Fruit fly (Drosophila melanogaster) whole organism, embryonic: ENCODE data around the gene CG15914.

ENCODE experiments used
- ATbp ChIP-seq: fragments of 200-800 bp; sonication (Bioruptor generic); optimal IDR thresholded peaks from 2 replicates; lab custom pipeline; 2017; ENCODE audit warnings: missing biosample characterization, mild to moderate bottlenecking, missing genetic modification characterization, missing genetic modification reagents
- Antp ChIP-seq: fragments of 200-800 bp; sonication (Bioruptor generic); optimal IDR thresholded peaks from 3 replicates; lab custom pipeline; 2016; ENCODE audit warnings: missing biosample characterization, missing genetic modification characterization
- Asciz ChIP-seq: fragments of 200-800 bp; sonication (Bioruptor generic); optimal IDR thresholded peaks from 2 replicates; lab custom pipeline; 2017; ENCODE audit warnings: missing biosample characterization, mild to moderate bottlenecking, missing genetic modification characterization, missing genetic modification reagents
- B-H1 ChIP-seq: fragments of 200-800 bp; sonication (Bioruptor generic); IDR thresholded peaks from 3 replicates; pipeline ENCODE4 v1.3.6; 2022; ENCODE audit warnings: missing biosample characterization, missing genetic modification characterization
- BtbVII ChIP-seq: fragments of 200-800 bp; sonication (Bioruptor generic); optimal IDR thresholded peaks from 3 replicates; lab custom pipeline; 2017; ENCODE audit warnings: missing biosample characterization, mild to moderate bottlenecking, missing genetic modification characterization
- Bteb2 ChIP-seq: fragments of 200-800 bp; sonication (Bioruptor generic); optimal IDR thresholded peaks from 2 replicates; lab custom pipeline; 2016; ENCODE audit warnings: missing biosample characterization, missing genetic modification characterization
- CG10979 ChIP-seq: fragments of 200-800 bp; sonication (Bioruptor generic); optimal IDR thresholded peaks from 2 replicates; lab custom pipeline; 2018; ENCODE audit warnings: missing biosample characterization, mild to moderate bottlenecking, missing genetic modification characterization, moderate library complexity
- CG11093 ChIP-seq: fragments of 200-800 bp; sonication (Bioruptor generic); IDR thresholded peaks from 3 replicates; pipeline ENCODE4 v1.3.6; 2022; ENCODE audit warnings: missing biosample characterization, missing genetic modification characterization
- CG11398 ChIP-seq: fragments of 200-800 bp; sonication (Bioruptor generic); optimal IDR thresholded peaks from 2 replicates; lab custom pipeline; 2016; ENCODE audit warnings: missing biosample characterization, missing genetic modification characterization
- CG11723 ChIP-seq: fragments of 200-800 bp; sonication (Bioruptor generic); optimal IDR thresholded peaks from 2 replicates; lab custom pipeline; 2017; ENCODE audit warnings: missing biosample characterization, mild to moderate bottlenecking, missing genetic modification characterization
- CG12155 ChIP-seq: fragments of 200-800 bp; sonication (Bioruptor generic); optimal IDR thresholded peaks from 3 replicates; lab custom pipeline; 2016; ENCODE audit warnings: missing biosample characterization, missing genetic modification characterization
- CG12391 ChIP-seq: fragments of 200-800 bp; sonication (Bioruptor generic); optimal IDR thresholded peaks from 3 replicates; lab custom pipeline; 2018; ENCODE audit warnings: missing biosample characterization, mild to moderate bottlenecking, missing genetic modification characterization, moderate library complexity
- CG13296 ChIP-seq: fragments of 200-800 bp; sonication (Bioruptor generic); optimal IDR thresholded peaks from 3 replicates; lab custom pipeline; 2018; ENCODE audit warnings: missing biosample characterization, mild to moderate bottlenecking, missing genetic modification characterization
- CG14860 ChIP-seq: fragments of 200-800 bp; sonication (Bioruptor generic); IDR thresholded peaks from 3 replicates; pipeline ENCODE4 v1.3.6; 2022; ENCODE audit warnings: missing biosample characterization, missing genetic modification characterization; ENCODE audit not compliant: partially characterized antibody
- CG1647 ChIP-seq: fragments of 200-800 bp; sonication (Bioruptor generic); optimal IDR thresholded peaks from 3 replicates; lab custom pipeline; 2016; ENCODE audit warnings: missing biosample characterization, missing genetic modification characterization
- CG17186 ChIP-seq: fragments of 200-800 bp; sonication (Bioruptor generic); optimal IDR thresholded peaks from 3 replicates; lab custom pipeline; 2017; ENCODE audit warnings: missing biosample characterization, missing genetic modification reagents, missing genetic modification characterization
- CG17912 ChIP-seq: fragments of 200-800 bp; sonication (Bioruptor generic); optimal IDR thresholded peaks from 2 replicates; lab custom pipeline; 2018; ENCODE audit warnings: missing biosample characterization, mild to moderate bottlenecking, missing genetic modification characterization
- CG18764 ChIP-seq: fragments of 200-800 bp; sonication (Bioruptor generic); optimal IDR thresholded peaks from 3 replicates; lab custom pipeline; 2016; ENCODE audit warnings: missing biosample characterization, missing genetic modification characterization
- CG2116 ChIP-seq: fragments of 200-800 bp; sonication (Bioruptor generic); optimal IDR thresholded peaks from 3 replicates; lab custom pipeline; 2018; ENCODE audit warnings: missing biosample characterization, mild to moderate bottlenecking, missing genetic modification characterization
- CG2120 ChIP-seq: fragments of 200-800 bp; sonication (Bioruptor generic); optimal IDR thresholded peaks from 3 replicates; lab custom pipeline; 2016; ENCODE audit warnings: missing biosample characterization, missing genetic modification characterization
- CG2678 ChIP-seq: fragments of 200-800 bp; sonication (Bioruptor generic); optimal IDR thresholded peaks from 3 replicates; lab custom pipeline; 2019; ENCODE audit warnings: missing biosample characterization, mild to moderate bottlenecking, missing genetic modification characterization, moderate library complexity
- CG34422 ChIP-seq: fragments of 200-800 bp; sonication (Bioruptor generic); IDR thresholded peaks from 3 replicates; pipeline ENCODE4 v1.3.6; 2022; ENCODE audit warnings: missing biosample characterization, missing genetic modification characterization
- CG6765 ChIP-seq: fragments of 200-800 bp; sonication (Bioruptor generic); optimal IDR thresholded peaks from 3 replicates; lab custom pipeline; 2017; ENCODE audit warnings: missing biosample characterization, mild to moderate bottlenecking, missing genetic modification characterization
- CG8359 ChIP-seq: fragments of 200-800 bp; sonication (Bioruptor generic); optimal IDR thresholded peaks from 2 replicates; lab custom pipeline; 2017; ENCODE audit warnings: missing biosample characterization, mild to moderate bottlenecking, missing genetic modification characterization, borderline replicate concordance
- CG8388 ChIP-seq: fragments of 200-800 bp; sonication (Bioruptor generic); optimal IDR thresholded peaks from 2 replicates; lab custom pipeline; 2019; ENCODE audit warnings: missing biosample characterization, mild to moderate bottlenecking, missing genetic modification characterization, moderate library complexity
- Dek ChIP-seq: fragments of 200-800 bp; sonication (Bioruptor generic); optimal IDR thresholded peaks from 3 replicates; lab custom pipeline; 2019; ENCODE audit warnings: missing biosample characterization, mild to moderate bottlenecking, missing genetic modification characterization, moderate library complexity
- ERR ChIP-seq: fragments of 200-800 bp; sonication (Bioruptor generic); optimal IDR thresholded peaks from 2 replicates; lab custom pipeline; 2016; ENCODE audit warnings: missing biosample characterization, missing genetic modification characterization
- Gug ChIP-seq: fragments of 200-800 bp; sonication (Bioruptor generic); IDR thresholded peaks from 4 replicates; pipeline ENCODE4 v1.3.6; 2022; ENCODE audit warnings: missing biosample characterization, missing genetic modification characterization
- bab2 ChIP-seq: fragments of 200-800 bp; sonication (Bioruptor generic); optimal IDR thresholded peaks from 2 replicates; lab custom pipeline; 2016; ENCODE audit warnings: missing biosample characterization, missing genetic modification characterization
- bowl ChIP-seq: fragments of 200-800 bp; sonication (Bioruptor generic); IDR thresholded peaks from 2 replicates; pipeline ENCODE4 v1.3.6; 2022; ENCODE audit warnings: missing biosample characterization, missing genetic modification characterization
- chif ChIP-seq, 2 experiments: fragments of 200-800 bp; sonication (Bioruptor generic); optimal IDR thresholded peaks; 3 replicates each; lab custom pipeline; 2016; ENCODE audit warnings: missing biosample characterization in 2 of 2, missing genetic modification characterization in 2 of 2
- croc ChIP-seq: fragments of 200-800 bp; sonication (Bioruptor generic); conservative IDR thresholded peaks from 3 replicates; pipeline ENCODE4 v1.3.6; 2022; ENCODE audit warnings: missing biosample characterization, missing genetic modification characterization
- dmrt11E ChIP-seq: fragments of 200-800 bp; sonication (Bioruptor generic); optimal IDR thresholded peaks from 3 replicates; lab custom pipeline; 2018; ENCODE audit warnings: missing biosample characterization, mild to moderate bottlenecking, missing genetic modification characterization, moderate library complexity
- fd96Cb ChIP-seq: fragments of 200-800 bp; sonication (Bioruptor generic); optimal IDR thresholded peaks from 2 replicates; lab custom pipeline; 2018; ENCODE audit warnings: missing biosample characterization, mild to moderate bottlenecking, missing genetic modification characterization, moderate library complexity
- ftz-f1 ChIP-seq: fragments of 200-800 bp; sonication (Bioruptor generic); optimal IDR thresholded peaks from 2 replicates; lab custom pipeline; 2016; ENCODE audit warnings: missing biosample characterization, missing genetic modification characterization
- gem ChIP-seq: fragments of 200-800 bp; sonication (Bioruptor generic); optimal IDR thresholded peaks from 2 replicates; lab custom pipeline; 2019; ENCODE audit warnings: missing biosample characterization, mild to moderate bottlenecking, missing genetic modification characterization, moderate library complexity
- grau ChIP-seq: fragments of 200-800 bp; optimal IDR thresholded peaks from 3 replicates; lab custom pipeline; 2019; ENCODE audit warnings: missing biosample characterization, mild to moderate bottlenecking, missing genetic modification characterization, moderate library complexity
- gro ChIP-seq: fragments of 200-800 bp; sonication (Bioruptor generic); optimal IDR thresholded peaks from 2 replicates; lab custom pipeline; 2016; ENCODE audit warnings: missing biosample characterization, missing genetic modification characterization
- ind ChIP-seq: fragments of 200-800 bp; sonication (Bioruptor generic); optimal IDR thresholded peaks from 3 replicates; lab custom pipeline; 2016; ENCODE audit warnings: missing biosample characterization, missing genetic modification characterization
- maf-S ChIP-seq: fragments of 200-800 bp; sonication (Bioruptor generic); optimal IDR thresholded peaks from 2 replicates; lab custom pipeline; 2016; ENCODE audit warnings: missing biosample characterization, missing genetic modification characterization
- onecut ChIP-seq: fragments of 200-800 bp; sonication (Bioruptor generic); IDR thresholded peaks from 2 replicates; pipeline ENCODE4 v1.3.6; 2022; ENCODE audit warnings: missing biosample characterization, missing genetic modification characterization
- p53 ChIP-seq: fragments of 200-800 bp; sonication (Bioruptor generic); optimal IDR thresholded peaks from 2 replicates; lab custom pipeline; 2016; ENCODE audit warnings: missing biosample characterization, missing genetic modification characterization
- phol ChIP-seq: fragments of 200-800 bp; sonication (Bioruptor generic); optimal IDR thresholded peaks from 3 replicates; lab custom pipeline; 2018; ENCODE audit warnings: missing biosample characterization, mild to moderate bottlenecking, missing genetic modification characterization, moderate library complexity
- row ChIP-seq: fragments of 200-800 bp; sonication (Bioruptor generic); IDR thresholded peaks from 3 replicates; pipeline ENCODE4 v1.3.6; 2022; ENCODE audit warnings: missing biosample characterization, missing genetic modification characterization
- sim ChIP-seq: fragments of 200-800 bp; sonication (Bioruptor generic); IDR thresholded peaks from 2 replicates; pipeline ENCODE4 v1.3.6; 2022; ENCODE audit warnings: missing biosample characterization, missing genetic modification characterization
- sna ChIP-seq: fragments of 200-800 bp; sonication (Bioruptor generic); IDR thresholded peaks from 2 replicates; pipeline ENCODE4 v1.3.6; 2022; ENCODE audit warnings: missing biosample characterization, missing genetic modification characterization; ENCODE audit not compliant: partially characterized antibody

CG15914 gene

DNA sequence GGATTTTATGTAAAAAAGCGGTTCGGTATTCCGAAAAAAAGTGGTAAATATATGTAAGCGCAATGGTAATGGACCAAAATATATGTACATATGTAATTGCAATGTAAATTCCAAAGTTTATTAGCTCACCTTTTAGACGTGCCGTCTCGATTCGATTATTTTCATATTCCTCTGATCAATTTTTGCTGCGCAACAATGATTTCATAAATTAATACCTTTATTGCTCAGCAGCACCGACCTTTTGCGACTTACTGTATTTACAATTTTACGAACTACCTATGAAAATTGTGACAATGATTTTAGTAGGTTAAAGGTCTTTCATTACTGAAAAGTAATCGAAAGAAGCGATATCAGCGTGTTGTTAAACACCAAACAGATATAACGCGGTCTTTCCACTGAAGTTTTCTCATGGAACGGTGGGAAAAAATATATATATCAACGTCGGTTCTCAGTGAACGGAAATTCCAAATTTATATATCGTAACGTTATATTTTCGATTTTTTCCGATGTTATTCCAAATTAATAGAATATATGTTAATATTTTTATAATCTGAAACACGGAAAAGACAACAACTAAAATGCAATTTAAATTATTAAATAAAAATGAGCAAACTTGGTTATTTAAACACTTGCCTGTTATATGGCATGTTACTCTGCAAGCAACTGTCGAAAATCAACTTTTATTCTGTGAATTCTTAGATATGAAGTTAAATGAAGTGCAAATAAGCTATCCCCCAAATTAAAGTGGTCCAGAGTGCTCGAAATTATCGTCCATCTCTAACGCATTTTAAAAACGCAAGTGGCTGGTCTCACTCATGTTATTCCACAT lies 36.8 kb downstream of the CG15914 start, which contains the start of the genes MSBP and CG15916 (continued):
- TF ChIP-seq fd96Cb (tag; lab: Kevin White, UChicago): peak; percentile 43
- TF ChIP-seq maf-S (GFP tag; lab: Kevin White, UChicago): no peak
- no peak for TF ChIP-seq Asciz (GFP tag; lab: Kevin White, UChicago)
- TF ChIP-seq onecut (GFP tag; lab: Robert Waterston, UW): no peak
- TF ChIP-seq sim (GFP tag; lab: Robert Waterston, UW): no peak
- peak; percentile 59 for TF ChIP-seq CG12391 (tag; lab: Kevin White, UChicago)
- TF ChIP-seq gem: peak; percentile 62
- peak; percentile 41 for TF ChIP-seq CG2120 (GFP tag; lab: Kevin White, UChicago)
- TF ChIP-seq grau: peak; percentile 44
- TF ChIP-seq row (GFP tag; lab: Robert Waterston, UW): peak; percentile 64
- TF ChIP-seq CG18764 (GFP tag; lab: Kevin White, UChicago): no peak
- no peak for TF ChIP-seq p53 (GFP tag; lab: Kevin White, UChicago)
- no peak for TF ChIP-seq CG8359 (GFP tag; lab: Kevin White, UChicago)
- 0 out of 3 replicates have a peak, but pooled peaks have one; percentile 42 for TF ChIP-seq CG11093 (GFP tag; lab: Robert Waterston, UW)
- TF ChIP-seq ATbp (GFP tag; lab: Kevin White, UChicago): no peak
- TF ChIP-seq B-H1 (GFP tag; lab: Robert Waterston, UW): no peak
- peak; percentile 70 for TF ChIP-seq phol
- TF ChIP-seq CG12155 (GFP tag; lab: Kevin White, UChicago): peak; percentile 25
- TF ChIP-seq ind: peak; percentile 38
- TF ChIP-seq CG34422 (GFP tag; lab: Robert Waterston, UW): 0 out of 3 replicates have a peak, but pooled peaks have one; percentile 14
- TF ChIP-seq dmrt11E (tag; lab: Kevin White, UChicago): peak; percentile 50

DNA sequence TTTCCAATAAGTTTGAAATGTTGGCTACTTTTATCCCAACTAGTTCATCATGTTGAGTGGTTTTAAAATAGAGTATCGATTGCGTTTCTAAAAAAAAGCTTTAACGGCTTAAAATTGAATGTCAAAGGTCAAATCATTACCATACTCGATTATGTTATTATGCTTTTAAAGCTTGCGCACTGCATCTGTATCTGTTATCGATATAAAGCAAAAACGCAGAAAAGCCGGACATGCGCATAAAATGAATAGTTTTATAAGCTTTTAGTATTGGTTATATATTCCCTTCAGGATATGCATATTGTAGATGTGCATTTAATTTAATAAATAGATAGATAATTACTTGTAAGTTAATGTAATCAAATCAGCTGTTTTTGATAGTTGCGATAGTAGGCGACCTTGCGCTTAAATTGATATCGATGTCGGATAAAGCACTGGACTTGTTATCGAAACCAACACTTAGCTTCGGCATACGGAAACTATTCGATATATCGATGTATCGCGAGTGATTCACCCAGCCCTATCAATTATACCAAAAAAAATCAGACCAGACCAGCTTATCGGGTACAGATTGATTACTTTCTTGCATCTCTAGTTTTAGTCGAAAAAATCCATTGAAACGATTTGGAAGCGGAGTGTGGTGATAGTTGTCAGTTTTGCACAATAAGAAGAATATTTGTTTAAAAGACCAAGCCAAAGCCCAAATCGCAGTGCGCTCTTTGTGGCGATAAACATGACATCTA lies 38.6 kb downstream of the CG15914 start, which contains the start of gene shi:
Gene shi (plus strand): TSS at position 511 of the 740 bp plus-strand sequence.
- TF ChIP-seq CG17912 (GFP tag; lab: Kevin White, UChicago): no peak
- TF ChIP-seq gro (GFP tag; lab: Kevin White, UChicago): peak; percentile 27
- no peak for TF ChIP-seq CG11398 (GFP tag; lab: Kevin White, UChicago)
- no peak for TF ChIP-seq Dek (tag; lab: Kevin White, UChicago)
- no peak for TF ChIP-seq CG1647 (GFP tag; lab: Kevin White, UChicago)
- peak; percentile 23 for TF ChIP-seq CG13296 (GFP tag; lab: Kevin White, UChicago)
- no peak for TF ChIP-seq croc
- TF ChIP-seq ERR: no peak
- peak; percentile 80 for TF ChIP-seq CG17186 (GFP tag; lab: Kevin White, UChicago)
- TF ChIP-seq bab2: no peak
- no peak for TF ChIP-seq chif (GFP tag; optimal IDR thresholded peaks at IDR 0.05; lab: Kevin White, UChicago)
- TF ChIP-seq Antp (GFP tag; lab: Kevin White, UChicago): no peak
- peak; percentile 89 for TF ChIP-seq CG2116 (GFP tag; lab: Kevin White, UChicago)
- no peak for TF ChIP-seq bowl (GFP tag; lab: Robert Waterston, UW)
- TF ChIP-seq dmrt11E (tag; lab: Kevin White, UChicago): no peak
- no peak for TF ChIP-seq CG11723
- no peak for TF ChIP-seq CG6765 (GFP tag; lab: Kevin White, UChicago)
- TF ChIP-seq BtbVII: no peak
- TF ChIP-seq CG2678 (tag; lab: Kevin White, UChicago): no peak
- peak; percentile 97 for TF ChIP-seq CG14860
- no peak for TF ChIP-seq CG8388 (GFP tag; lab: Kevin White, UChicago)
- TF ChIP-seq ftz-f1 (GFP tag; lab: Kevin White, UChicago): peak; percentile 96
- TF ChIP-seq Bteb2 (GFP tag; lab: Kevin White, UChicago): no peak
- TF ChIP-seq CG10979 (tag; lab: Kevin White, UChicago): peak; percentile 1
- TF ChIP-seq grau: no peak
- no peak for TF ChIP-seq Gug (GFP tag; lab: Robert Waterston, UW)
- peak; percentile 93 for TF ChIP-seq sna (GFP tag; lab: Robert Waterston, UW)
- TF ChIP-seq gem: no peak
